Fruit fly (Drosophila melanogaster): ENCODE data around the gene stai.
A peak's percentile ranks its signal among the peaks of the same experiment; 100 is the strongest.

Gene stai

dm6 chr2L:6124815-6125214, 24.6 kb downstream of the stai start, which contains the start of gene Arpc4 (continued):
- peak; percentile 37 to 58 for TF ChIP-seq dpn (GFP tag; optimal IDR thresholded peaks at IDR 0.05)
- TF ChIP-seq Pdp1 (GFP tag; optimal IDR thresholded peaks at IDR 0.05) = peak in 1 of 2 experiments; percentile 53
- TF ChIP-seq prd (optimal IDR thresholded peaks at IDR 0.05) = no peak
- peak; percentile 67; the same call in 2 of the 3 replicates for TF ChIP-seq prd (GFP tag; IDR thresholded peaks at IDR 0.05)
- TF ChIP-seq Max (GFP tag; optimal IDR thresholded peaks at IDR 0.05) = peak; percentile 20
- TF ChIP-seq Atf6 (GFP tag; IDR thresholded peaks at IDR 0.05) = peak; percentile 49; the same call in 1 of the 2 replicates
- peak; percentile 21 for TF ChIP-seq CG8290 (GFP tag; optimal IDR thresholded peaks at IDR 0.05)
- no peak for TF ChIP-seq CG8290 (tag; optimal IDR thresholded peaks at IDR 0.05)
- no peak for TF ChIP-seq CG11504 (tag; optimal IDR thresholded peaks at IDR 0.05)
- TF ChIP-seq Sin3A (optimal IDR thresholded peaks at IDR 0.05) = peak; percentile 26
- TF ChIP-seq bigmax (GFP tag; optimal IDR thresholded peaks at IDR 0.05) = no peak
- no peak for TF ChIP-seq CG2875 (GFP tag; optimal IDR thresholded peaks at IDR 0.05)
- peak; percentile 89 for TF ChIP-seq trem (tag; optimal IDR thresholded peaks at IDR 0.05)
- TF ChIP-seq klu (GFP tag; IDR thresholded peaks at IDR 0.05) = peak; percentile 63
- TF ChIP-seq pfk (GFP tag; optimal IDR thresholded peaks at IDR 0.05) = peak; percentile 93
- peak; percentile 49 for TF ChIP-seq CG32772 (GFP tag; IDR thresholded peaks at IDR 0.05)
- TF ChIP-seq sisA (GFP tag; IDR thresholded peaks at IDR 0.05) = peak; percentile 54
- TF ChIP-seq cas (GFP tag; IDR thresholded peaks at IDR 0.05) = peak; percentile 48; the same call in 1 of the 2 replicates
- TF ChIP-seq CG10654 (GFP tag; optimal IDR thresholded peaks at IDR 0.05) = peak; percentile 45
- TF ChIP-seq CG18011 (GFP tag; optimal IDR thresholded peaks at IDR 0.05) = peak; percentile 18
- peak; percentile 77 for TF ChIP-seq Dbx (GFP tag; IDR thresholded peaks at IDR 0.05)
- peak; percentile 72 for TF ChIP-seq CG4617 (GFP tag; optimal IDR thresholded peaks at IDR 0.05; ENCODE audit: borderline replicate concordance)
- peak; percentile 68 for TF ChIP-seq CG32532 (GFP tag; IDR thresholded peaks at IDR 0.05)
- no peak for TF ChIP-seq CG10543 (GFP tag; optimal IDR thresholded peaks at IDR 0.05)
- TF ChIP-seq CG10366 (GFP tag; IDR thresholded peaks at IDR 0.05) = peak; percentile 74
- TF ChIP-seq sd (tag; optimal IDR thresholded peaks at IDR 0.05) = peak; percentile 94
- no peak for TF ChIP-seq Ravus (GFP tag; IDR thresholded peaks at IDR 0.05)
- peak; percentile 61 for TF ChIP-seq CG12659 (GFP tag; optimal IDR thresholded peaks at IDR 0.05)
- peak; percentile 55 for TF ChIP-seq CG8924 (tag; optimal IDR thresholded peaks at IDR 0.05)
- TF ChIP-seq pzg (GFP tag; optimal IDR thresholded peaks at IDR 0.05) = peak; percentile 66
- TF ChIP-seq Dad (GFP tag; optimal IDR thresholded peaks at IDR 0.05) = peak; percentile 7
- TF ChIP-seq dm (GFP tag; optimal IDR thresholded peaks at IDR 0.05) = peak; percentile 33
- peak; percentile 46; the same call in 1 of the 3 replicates for TF ChIP-seq ase (GFP tag; IDR thresholded peaks at IDR 0.05)
- TF ChIP-seq CTCF (GFP tag; optimal IDR thresholded peaks at IDR 0.05) = peak; percentile 58
- TF ChIP-seq Side (GFP tag; optimal IDR thresholded peaks at IDR 0.05) = no peak
- peak; percentile 71 for TF ChIP-seq E2f2 (GFP tag; IDR thresholded peaks at IDR 0.05)
- peak in 1 of 2 experiments; percentile 55 for TF ChIP-seq bsh (GFP tag; optimal IDR thresholded peaks at IDR 0.05)
- peak; percentile 62 for TF ChIP-seq mam (GFP tag; optimal IDR thresholded peaks at IDR 0.05)
- TF ChIP-seq Dip2 (GFP tag; IDR thresholded peaks at IDR 0.05) = no peak
- peak; percentile 10 for TF ChIP-seq D19A (tag; optimal IDR thresholded peaks at IDR 0.05)
- no peak for TF ChIP-seq CG16779 (GFP tag; IDR thresholded peaks at IDR 0.05)
- peak; percentile 82 for TF ChIP-seq Rfx (GFP tag; IDR thresholded peaks at IDR 0.05)
- no peak for TF ChIP-seq hb (GFP tag; IDR thresholded peaks at IDR 0.05; ENCODE audit: partially characterized antibody)
- TF ChIP-seq CG5953 (GFP tag; IDR thresholded peaks at IDR 0.05) = peak; percentile 69
- TF ChIP-seq HLH3B (GFP tag; IDR thresholded peaks at IDR 0.05) = peak; percentile 66
- TF ChIP-seq Drgx (GFP tag; IDR thresholded peaks at IDR 0.05) = no peak
- peak; percentile 37 for TF ChIP-seq shn (GFP tag; optimal IDR thresholded peaks at IDR 0.05)
- TF ChIP-seq CG11398 (GFP tag; optimal IDR thresholded peaks at IDR 0.05) = peak; percentile 7
- peak; percentile 76 for TF ChIP-seq gem (tag; optimal IDR thresholded peaks at IDR 0.05)
- TF ChIP-seq pnt (GFP tag; optimal IDR thresholded peaks at IDR 0.05) = peak; percentile 38
- no peak for TF ChIP-seq HmgD (GFP tag; optimal IDR thresholded peaks at IDR 0.05)
- TF ChIP-seq odd (GFP tag; optimal IDR thresholded peaks at IDR 0.05) = no peak
- peak; percentile 79 for TF ChIP-seq CG1603 (tag; optimal IDR thresholded peaks at IDR 0.05)

Measured in whole organism, embryonic.